Worm (Caenorhabditis elegans) whole organism, early embryonic: ENCODE results near the gene nhr-14.

Experiments used
- B0310.2 ChIP-seq: sonication (generic microtip); optimal IDR thresholded peaks from 2 replicates; lab custom pipeline; 2016; ENCODE audit warnings: mild to moderate bottlenecking, missing genetic modification characterization, missing compliant biosample characterization
- F13C5.2 ChIP-seq: sonication (generic microtip); optimal IDR thresholded peaks from 2 replicates; lab custom pipeline; 2017; ENCODE audit warnings: mild to moderate bottlenecking, missing genetic modification characterization, inconsistent platforms, missing compliant biosample characterization
- aly-1 ChIP-seq: sonication (generic microtip); optimal IDR thresholded peaks from 2 replicates; lab custom pipeline; 2016; ENCODE audit warnings: missing genetic modification characterization, missing compliant biosample characterization
- ama-1 ChIP-seq: fragments of 150-350 bp; optimal IDR thresholded peaks from 2 replicates; lab custom pipeline; 2014
- ceh-13 ChIP-seq: fragments of 200-800 bp; sonication (Bioruptor generic); optimal IDR thresholded peaks from 2 replicates; lab custom pipeline; 2018; ENCODE audit warnings: mild to moderate bottlenecking, missing genetic modification characterization, missing compliant biosample characterization
- ceh-36 ChIP-seq: sonication (generic microtip); optimal IDR thresholded peaks from 2 replicates; lab custom pipeline; 2016; ENCODE audit warnings: missing genetic modification characterization, inconsistent platforms, missing compliant biosample characterization
- ets-7 ChIP-seq: sonication (generic microtip); optimal IDR thresholded peaks from 2 replicates; lab custom pipeline; 2016; ENCODE audit warnings: missing genotype, missing genetic modification characterization, missing compliant biosample characterization
- flt-1 ChIP-seq: fragments of 200-800 bp; sonication (Bioruptor generic); IDR thresholded peaks from 2 replicates; pipeline ENCODE4 v1.3.6; 2022; ENCODE audit warnings: missing genetic modification characterization, missing compliant biosample characterization
- hmbx-1 ChIP-seq: sonication (generic microtip); optimal IDR thresholded peaks from 2 replicates; lab custom pipeline; 2016; ENCODE audit warnings: mild to moderate bottlenecking, missing genetic modification characterization, missing compliant biosample characterization
- hmg-4 ChIP-seq: fragments of 200-800 bp; sonication (Bioruptor generic); optimal IDR thresholded peaks from 2 replicates; lab custom pipeline; 2018; ENCODE audit warnings: mild to moderate bottlenecking, missing genetic modification characterization, missing compliant biosample characterization
- hnd-1 ChIP-seq: sonication (generic microtip); optimal IDR thresholded peaks from 2 replicates; lab custom pipeline; 2016; ENCODE audit warnings: missing genetic modification characterization, missing compliant biosample characterization
- pes-1 ChIP-seq: fragments of 200-800 bp; sonication (Bioruptor generic); IDR thresholded peaks from 2 replicates; pipeline ENCODE4 v1.3.6; 2022; ENCODE audit warnings: missing genetic modification reagents, missing genetic modification characterization, missing compliant biosample characterization
- scrt-1 ChIP-seq: fragments of 200-800 bp; sonication (Bioruptor generic); IDR thresholded peaks from 2 replicates; pipeline ENCODE4 v1.3.6; 2022; ENCODE audit warnings: missing genetic modification characterization, missing compliant biosample characterization
- sea-1 ChIP-seq: fragments of 200-800 bp; sonication (Bioruptor generic); conservative IDR thresholded peaks from 2 replicates; pipeline ENCODE4 v1.3.6; 2022; ENCODE audit warnings: missing genetic modification characterization, missing compliant biosample characterization
- tbx-11 ChIP-seq: fragments of 200-800 bp; sonication (Bioruptor generic); IDR thresholded peaks from 2 replicates; pipeline ENCODE4 v1.3.6; 2022; ENCODE audit warnings: missing genetic modification characterization, missing compliant biosample characterization
- tbx-37 ChIP-seq: fragments of 200-800 bp; sonication (Bioruptor generic); conservative IDR thresholded peaks from 2 replicates; pipeline ENCODE4 v1.3.6; 2022; ENCODE audit warnings: missing genetic modification reagents, missing genetic modification characterization, missing compliant biosample characterization
- tra-4 ChIP-seq: sonication (generic microtip); optimal IDR thresholded peaks from 2 replicates; lab custom pipeline; 2017; ENCODE audit warnings: missing genetic modification characterization, missing compliant biosample characterization

Gene nhr-14

DNA sequence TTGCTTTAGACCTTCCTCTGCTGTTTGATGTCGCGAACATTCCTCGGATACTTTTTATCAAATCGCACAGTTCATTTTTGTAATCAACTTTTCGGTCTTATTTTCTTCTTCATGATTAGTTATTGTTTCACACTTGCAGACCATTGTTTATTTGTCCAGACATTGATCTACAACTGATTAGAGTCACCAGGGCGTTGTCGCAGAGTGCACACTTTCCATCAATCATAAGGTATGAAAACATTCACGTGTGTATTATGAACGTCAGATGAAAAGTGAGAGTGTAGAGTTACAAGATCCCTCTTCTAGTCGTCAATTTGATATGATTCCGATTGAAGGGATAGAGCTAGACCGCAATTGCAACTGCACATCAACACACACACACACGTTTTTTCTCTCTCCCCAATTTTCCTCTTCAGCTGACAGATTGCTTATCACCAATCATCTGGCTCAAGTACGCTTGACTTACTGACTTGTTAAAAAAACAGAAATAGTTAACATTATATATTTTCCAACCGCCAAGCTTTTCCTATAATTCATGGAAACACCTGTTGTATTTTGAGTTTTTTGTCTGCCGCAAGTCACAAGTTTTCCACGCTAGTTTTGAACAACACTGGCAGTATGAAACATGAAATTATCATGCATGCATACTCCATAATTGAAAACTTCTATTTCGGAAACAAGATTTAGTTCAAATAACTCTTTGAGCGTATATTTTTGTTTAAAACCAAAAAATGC, 35.8 kb downstream of the nhr-14 start:
- TF ChIP-seq ceh-13 (no peak), tbx-11 (GFP tag; lab: Robert Waterston, UW) (no peak), F13C5.2 (tag; lab: Kevin White, UChicago) (no peak), ama-1 (lab: Kevin White, UChicago) (no peak), B0310.2 (tag; lab: Kevin White, UChicago) (no peak), ceh-36 (tag; lab: Kevin White, UChicago) (no peak), hnd-1 (tag; lab: Kevin White, UChicago) (no peak), tbx-37 (no peak), flt-1 (no peak), tra-4 (tag; lab: Kevin White, UChicago) (no peak)

DNA sequence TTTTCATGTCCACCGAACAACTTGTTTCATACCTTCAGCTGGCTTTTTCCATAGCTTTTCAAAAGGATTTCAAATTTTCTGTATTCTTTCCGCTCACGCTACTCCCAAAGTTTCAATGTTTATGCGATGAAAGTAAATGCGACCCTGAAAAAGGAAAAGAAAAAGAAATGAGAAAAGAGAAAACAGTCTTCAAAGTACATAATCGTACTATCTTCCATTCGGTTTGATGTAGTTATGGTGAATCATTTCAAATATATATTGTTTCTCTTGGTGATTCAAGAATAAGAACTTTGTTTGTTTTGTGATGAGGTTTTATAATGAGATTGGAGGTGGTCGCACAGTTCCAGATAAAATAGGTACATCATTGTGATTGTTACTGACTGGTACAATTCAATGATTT, 37.2 kb downstream of the nhr-14 start:
- TF ChIP-seq hnd-1 (tag; lab: Kevin White, UChicago): no peak
- no peak for TF ChIP-seq ama-1 (lab: Kevin White, UChicago)
- TF ChIP-seq scrt-1 (GFP tag; lab: Robert Waterston, UW): no peak
- no peak for TF ChIP-seq tbx-11 (GFP tag; lab: Robert Waterston, UW)
- no peak for TF ChIP-seq ceh-36 (tag; lab: Kevin White, UChicago)
- no peak for TF ChIP-seq pes-1
- no peak for TF ChIP-seq hmbx-1 (tag; lab: Kevin White, UChicago)
- no peak for TF ChIP-seq ceh-13
- no peak for TF ChIP-seq hmg-4 (GFP tag; lab: Kevin White, UChicago)
- TF ChIP-seq tra-4 (tag; lab: Kevin White, UChicago): no peak
- TF ChIP-seq F13C5.2 (tag; lab: Kevin White, UChicago): no peak
- no peak for TF ChIP-seq B0310.2 (tag; lab: Kevin White, UChicago)
- no peak for TF ChIP-seq flt-1
- no peak for TF ChIP-seq ets-7
- no peak for TF ChIP-seq aly-1 (tag; lab: Kevin White, UChicago)
- TF ChIP-seq sea-1 (GFP tag; lab: Robert Waterston, UW): no peak
- no peak for TF ChIP-seq tbx-37

DNA sequence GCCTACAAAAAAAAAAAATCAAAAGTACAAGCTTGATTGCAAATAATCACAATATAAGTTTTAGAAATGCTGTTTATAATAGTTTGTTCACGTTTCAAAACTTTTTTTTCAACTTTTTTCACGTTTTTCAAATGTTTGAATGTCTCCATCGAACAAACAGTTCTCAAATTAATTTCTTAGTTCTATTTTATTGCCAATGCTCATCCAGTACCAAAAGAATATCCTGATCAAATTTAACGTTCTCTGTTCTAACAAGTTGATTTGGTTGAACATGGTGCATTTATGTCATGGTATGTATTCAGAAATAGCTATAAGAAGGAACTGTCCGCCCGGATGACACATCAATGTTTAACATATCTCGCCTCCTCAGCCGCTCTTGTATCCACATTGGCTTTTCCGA, 43.6 kb downstream of the nhr-14 start, which contains the start of gene kin-9:
Gene kin-9 (plus strand): TSS at position 301 of the 400 bp plus-strand sequence.
- no peak for TF ChIP-seq ceh-13
- no peak for TF ChIP-seq scrt-1 (GFP tag; lab: Robert Waterston, UW)
- TF ChIP-seq hnd-1 (tag; lab: Kevin White, UChicago): no peak
- TF ChIP-seq tbx-37: no peak
- no peak for TF ChIP-seq tra-4 (tag; lab: Kevin White, UChicago)
- no peak for TF ChIP-seq ets-7
- no peak for TF ChIP-seq ceh-36 (tag; lab: Kevin White, UChicago)
- no peak for TF ChIP-seq tbx-11 (GFP tag; lab: Robert Waterston, UW)
- TF ChIP-seq pes-1: no peak
- no peak for TF ChIP-seq hmg-4 (GFP tag; lab: Kevin White, UChicago)

DNA sequence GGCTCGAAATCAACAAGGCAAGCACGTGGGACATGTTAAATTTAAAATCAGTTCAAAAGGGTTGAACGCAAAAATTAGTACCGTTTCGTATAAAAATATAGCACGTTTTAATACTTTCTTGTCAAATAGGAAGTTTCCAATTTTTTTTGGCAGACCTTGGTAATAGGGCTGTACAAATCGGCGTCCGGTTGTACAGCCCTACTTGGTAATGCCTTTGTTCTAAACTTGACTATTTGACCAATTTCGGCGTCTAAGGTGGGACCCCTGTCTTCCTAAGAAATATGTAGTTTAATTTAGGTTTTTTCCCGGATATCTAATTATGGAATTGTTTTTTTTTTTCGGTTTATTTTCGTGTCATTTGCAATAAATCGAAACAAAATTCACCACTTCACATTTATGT, 46.5 kb downstream of the nhr-14 start:
- TF ChIP-seq ama-1 (lab: Kevin White, UChicago): no peak
- TF ChIP-seq tra-4 (tag; lab: Kevin White, UChicago): no peak
- no peak for TF ChIP-seq pes-1
- TF ChIP-seq aly-1 (tag; lab: Kevin White, UChicago): no peak
- TF ChIP-seq F13C5.2 (tag; lab: Kevin White, UChicago): no peak
- no peak for TF ChIP-seq hmbx-1 (tag; lab: Kevin White, UChicago)
- no peak for TF ChIP-seq sea-1 (GFP tag; lab: Robert Waterston, UW)
- TF ChIP-seq tbx-37: no peak

DNA sequence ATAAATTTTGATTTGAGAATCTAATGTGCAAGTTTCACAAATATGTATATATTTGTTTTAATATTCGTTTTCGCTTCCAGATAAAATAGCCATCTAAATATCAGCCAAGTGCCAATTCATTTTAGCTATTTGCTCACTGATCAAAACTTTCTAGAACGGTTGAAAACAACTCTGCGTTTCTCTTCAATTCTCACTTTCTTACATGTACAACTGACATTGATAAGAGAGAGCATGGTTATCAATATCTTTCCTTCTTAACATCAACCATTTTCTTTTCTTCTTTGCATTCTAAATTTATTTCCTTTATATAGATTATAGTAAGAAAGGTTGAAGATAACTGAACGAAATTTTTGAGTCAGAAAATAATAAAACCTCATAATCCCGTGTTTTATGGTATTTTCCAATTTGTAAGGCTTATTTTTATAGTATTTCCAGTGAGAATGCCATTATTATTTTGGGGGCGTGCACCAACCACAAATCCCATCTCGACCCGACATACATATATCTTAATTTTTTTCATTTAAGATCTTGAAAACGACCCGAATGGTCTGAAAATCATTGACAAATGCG, 47.6 kb downstream of the nhr-14 start, which contains the start of gene F08F1.3:
Gene F08F1.3 (plus strand): TSS at position 520 of the 570 bp plus-strand sequence.
- TF ChIP-seq flt-1 (no peak), aly-1 (tag; lab: Kevin White, UChicago) (no peak), ceh-36 (tag; lab: Kevin White, UChicago) (no peak), F13C5.2 (tag; lab: Kevin White, UChicago) (no peak), tra-4 (tag; lab: Kevin White, UChicago) (no peak), hmbx-1 (tag; lab: Kevin White, UChicago) (no peak), hmg-4 (GFP tag; lab: Kevin White, UChicago) (no peak), tbx-37 (no peak), ceh-13 (no peak), tbx-11 (GFP tag; lab: Robert Waterston, UW) (no peak), scrt-1 (GFP tag; lab: Robert Waterston, UW) (no peak), sea-1 (GFP tag; lab: Robert Waterston, UW) (no peak), B0310.2 (tag; lab: Kevin White, UChicago) (no peak), hnd-1 (tag; lab: Kevin White, UChicago) (no peak), ama-1 (lab: Kevin White, UChicago) (no peak), ets-7 (no peak), pes-1 (no peak)

DNA sequence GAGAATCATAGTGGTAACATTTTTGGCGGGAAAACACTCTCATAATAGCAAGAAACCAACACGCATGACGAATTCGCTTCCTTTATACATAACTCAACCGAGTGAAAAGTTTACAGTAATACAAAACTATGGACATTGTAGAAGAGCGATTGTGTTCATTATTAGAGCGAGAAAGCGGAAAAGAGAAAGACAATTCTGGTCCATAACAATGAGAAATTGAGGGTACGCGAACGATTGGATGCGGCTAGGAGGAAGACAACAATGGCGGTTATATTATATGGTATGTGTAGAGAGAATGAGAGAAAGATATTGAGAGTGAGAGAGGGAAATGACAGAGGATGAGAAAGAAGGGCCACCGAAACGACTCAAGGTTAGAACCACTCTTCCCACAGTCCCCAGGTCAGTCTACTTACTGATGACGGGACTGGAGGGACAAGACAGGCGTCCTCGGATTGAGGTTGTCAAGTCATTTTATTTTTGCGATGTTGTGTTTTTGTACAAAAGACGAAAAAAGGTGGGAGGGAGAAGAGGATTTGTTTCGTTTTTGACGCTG, 49.7 kb downstream of the nhr-14 start:
- TF ChIP-seq F13C5.2 (tag; lab: Kevin White, UChicago): no peak
- no peak for TF ChIP-seq tra-4 (tag; lab: Kevin White, UChicago)
- no peak for TF ChIP-seq ama-1 (lab: Kevin White, UChicago)
- TF ChIP-seq hnd-1 (tag; lab: Kevin White, UChicago): no peak
- TF ChIP-seq pes-1: no peak
- no peak for TF ChIP-seq ceh-13
- no peak for TF ChIP-seq scrt-1 (GFP tag; lab: Robert Waterston, UW)
- TF ChIP-seq tbx-11 (GFP tag; lab: Robert Waterston, UW): no peak
- TF ChIP-seq tbx-37: no peak
- TF ChIP-seq hmg-4 (GFP tag; lab: Kevin White, UChicago): no peak
- TF ChIP-seq hmbx-1 (tag; lab: Kevin White, UChicago): no peak
- no peak for TF ChIP-seq B0310.2 (tag; lab: Kevin White, UChicago)
- no peak for TF ChIP-seq ets-7
- no peak for TF ChIP-seq aly-1 (tag; lab: Kevin White, UChicago)
- TF ChIP-seq sea-1 (GFP tag; lab: Robert Waterston, UW): no peak
